Fruit fly (Drosophila melanogaster): Measurements from ENCODE around the gene CG10570.
A peak's percentile ranks its signal among the peaks of the same experiment; 100 is the strongest.

CG10570 gene

dm6 chr2L:18844917-18845509, 34.0 kb upstream of the CG10570 start, which contains the start of gene CG17321:
Gene CG17321 (plus strand): TSS chr2L:18845184.
- no peak for TF ChIP-seq acj6 (GFP tag; optimal IDR thresholded peaks at IDR 0.05)
- peak; percentile 15; the same call in 1 of the 3 replicates for TF ChIP-seq CG6163 (GFP tag; IDR thresholded peaks at IDR 0.05)
- TF ChIP-seq pdm3 (GFP tag; optimal IDR thresholded peaks at IDR 0.05) = no peak
- no peak for TF ChIP-seq CG6808 (GFP tag; optimal IDR thresholded peaks at IDR 0.05)
- TF ChIP-seq CG7368 (GFP tag; optimal IDR thresholded peaks at IDR 0.05) = peak; percentile 23
- TF ChIP-seq Sox14 (GFP tag; optimal IDR thresholded peaks at IDR 0.05) = no peak
- peak; percentile 33 for TF ChIP-seq Eip78C (GFP tag)
- TF ChIP-seq ss (GFP tag; optimal IDR thresholded peaks at IDR 0.05) = peak in 1 of 2 experiments; percentile 13
- TF ChIP-seq svp (GFP tag) = peak; percentile 79
- TF ChIP-seq lz (GFP tag; optimal IDR thresholded peaks at IDR 0.05) = no peak
- no peak for TF ChIP-seq CG15336 (GFP tag; IDR thresholded peaks at IDR 0.05)

DNA sequence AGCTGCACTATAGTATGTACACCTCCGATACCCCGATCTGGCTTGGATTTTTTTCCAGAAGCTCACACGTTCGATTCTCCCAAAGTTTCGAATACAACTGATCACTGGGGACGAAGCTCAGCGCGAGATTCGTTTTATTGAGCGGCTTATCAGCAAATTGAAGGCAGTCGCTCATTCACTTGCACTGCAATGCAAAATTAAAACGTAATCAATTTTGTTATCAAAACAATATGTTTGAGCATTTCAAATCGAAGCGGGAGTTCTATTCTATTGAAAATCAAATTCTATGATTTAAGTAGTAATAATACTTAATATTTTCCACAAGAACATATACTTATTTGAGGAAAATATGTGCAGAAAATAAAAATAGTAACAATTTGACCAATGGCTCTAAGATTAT, 33.4 kb upstream of the CG10570 start, which contains the start of gene CG33120:
Gene CG33120 (minus strand): TSS at position 101 of the 400 bp plus-strand sequence.
- TF ChIP-seq CG11762 (GFP tag; optimal IDR thresholded peaks at IDR 0.05; ENCODE audit: insufficient read depth) (no peak), topi (GFP tag; optimal IDR thresholded peaks at IDR 0.05) (no peak), Eip93F (GFP tag; optimal IDR thresholded peaks at IDR 0.05) (no peak), svp (GFP tag) (no peak), CG6792 (GFP tag; optimal IDR thresholded peaks at IDR 0.05) (no peak), CG32006 (GFP tag; optimal IDR thresholded peaks at IDR 0.05) (no peak), CG10669 (GFP tag; optimal IDR thresholded peaks at IDR 0.05) (no peak), CG3919 (GFP tag; optimal IDR thresholded peaks at IDR 0.05) (no peak), CG8319 (GFP tag; optimal IDR thresholded peaks at IDR 0.05) (no peak), fd59A (GFP tag; optimal IDR thresholded peaks at IDR 0.05) (no peak), CG11902 (GFP tag; optimal IDR thresholded peaks at IDR 0.05) (no peak), CG4318 (GFP tag; optimal IDR thresholded peaks at IDR 0.05) (no peak), acj6 (GFP tag; optimal IDR thresholded peaks at IDR 0.05) (no peak), CG7368 (GFP tag; optimal IDR thresholded peaks at IDR 0.05) (no peak), CG3032 (tag; optimal IDR thresholded peaks at IDR 0.05) (no peak), Met (GFP tag; optimal IDR thresholded peaks at IDR 0.05) (no peak), ss (GFP tag; optimal IDR thresholded peaks at IDR 0.05) (no peak), fd85E (GFP tag; optimal IDR thresholded peaks at IDR 0.05) (no peak), Hr4 (GFP tag; optimal IDR thresholded peaks at IDR 0.05) (no peak), CG11294 (GFP tag; IDR thresholded peaks at IDR 0.05) (no peak)

DNA sequence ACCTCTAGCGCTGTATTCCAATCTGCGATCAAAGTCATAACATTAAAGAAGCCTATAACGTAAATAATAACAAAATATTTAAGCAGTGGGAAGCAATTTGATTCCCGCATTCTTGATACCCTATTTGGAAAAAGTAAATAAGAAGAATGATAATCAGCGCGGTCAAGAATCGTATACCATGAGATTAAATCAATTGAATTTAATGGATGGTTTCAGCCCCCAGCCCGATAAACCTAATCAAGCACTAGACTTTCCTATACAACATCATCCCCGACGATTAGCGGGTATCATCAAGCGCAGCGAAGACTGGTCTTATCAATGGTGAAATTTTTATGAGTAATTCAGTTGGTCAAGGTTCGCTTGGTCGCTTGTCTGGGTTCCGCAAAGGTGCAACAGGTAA, 32.5 kb upstream of the CG10570 start:
- peak; percentile 35 for TF ChIP-seq Sox102F (GFP tag; optimal IDR thresholded peaks at IDR 0.05)
- peak; percentile 52 for TF ChIP-seq Hr39 (GFP tag; optimal IDR thresholded peaks at IDR 0.05)
- peak; percentile 62 for TF ChIP-seq esn (GFP tag; optimal IDR thresholded peaks at IDR 0.05)
- no peak for TF ChIP-seq CG34406 (GFP tag; optimal IDR thresholded peaks at IDR 0.05)
- TF ChIP-seq CG31627 (GFP tag; optimal IDR thresholded peaks at IDR 0.05) = peak; percentile 38
- peak; percentile 64 for TF ChIP-seq vri (GFP tag; optimal IDR thresholded peaks at IDR 0.05)
- peak; percentile 41 for TF ChIP-seq Met (GFP tag; optimal IDR thresholded peaks at IDR 0.05)
- peak; percentile 48 for TF ChIP-seq lz (GFP tag; optimal IDR thresholded peaks at IDR 0.05)
- TF ChIP-seq ss (GFP tag; optimal IDR thresholded peaks at IDR 0.05) = no peak

DNA sequence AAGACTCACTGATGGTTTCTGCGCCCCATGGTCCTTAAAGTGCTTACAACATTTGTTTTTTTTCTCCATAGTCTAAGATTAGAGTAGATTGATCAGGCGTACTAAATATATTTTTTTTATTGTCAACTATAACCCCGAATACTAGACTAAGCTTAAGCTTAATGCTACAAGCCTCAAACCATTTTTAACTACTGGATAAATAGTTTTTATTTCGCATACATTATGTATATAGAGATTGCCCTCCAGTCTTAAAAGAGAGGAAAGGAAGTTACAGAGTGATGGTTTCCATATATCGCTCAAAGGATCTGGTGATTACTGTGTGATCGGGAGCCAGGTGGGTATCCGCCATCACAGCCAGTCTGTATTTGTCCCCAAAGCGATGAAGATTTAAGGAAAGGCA, 30.2 kb upstream of the CG10570 start, which contains the start of gene CG31752:
Gene CG31752 (minus strand): TSS at position 101 of the 400 bp plus-strand sequence.
- TF ChIP-seq CG6808 (GFP tag; optimal IDR thresholded peaks at IDR 0.05) = no peak
- no peak for TF ChIP-seq CG11902 (GFP tag; optimal IDR thresholded peaks at IDR 0.05)
- TF ChIP-seq CG8319 (GFP tag; optimal IDR thresholded peaks at IDR 0.05) = no peak
- no peak for TF ChIP-seq spab (GFP tag; optimal IDR thresholded peaks at IDR 0.05)
- TF ChIP-seq CG8119 (GFP tag; IDR thresholded peaks at IDR 0.05) = no peak
- no peak for TF ChIP-seq pdm3 (GFP tag; optimal IDR thresholded peaks at IDR 0.05)

Measured in whole organism, prepupa.